Fruit fly (Drosophila melanogaster): ENCODE data around the gene Hsp26.

The Hsp26 gene

DNA sequence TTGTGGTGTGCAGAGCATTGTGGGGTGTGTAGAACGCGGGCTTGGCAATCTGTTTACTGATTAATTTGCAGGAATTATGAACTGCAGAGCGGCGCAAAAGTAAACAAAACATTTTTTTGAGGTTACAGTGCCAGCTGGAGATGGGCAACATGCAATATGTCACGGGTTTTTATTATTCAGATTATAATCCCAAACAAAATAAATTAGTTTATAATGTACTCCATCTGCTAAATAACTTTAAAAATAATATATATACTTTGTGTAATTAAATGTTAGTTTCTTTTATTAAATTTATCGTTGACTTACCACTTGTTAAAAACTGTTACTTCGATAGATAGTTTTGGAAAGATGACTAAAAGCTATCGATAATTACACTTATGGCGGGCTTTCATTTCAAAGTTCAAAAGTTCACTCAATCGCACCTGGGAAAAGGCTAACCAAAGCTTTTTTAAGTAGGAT, 6.3 kb downstream of the Hsp26 start, which contains the start of gene Fdx1 (continued):
- no peak for TF ChIP-seq CG12104 (GFP tag; optimal IDR thresholded peaks at IDR 0.05)
- TF ChIP-seq Camta (GFP tag; optimal IDR thresholded peaks at IDR 0.05) = no peak
- TF ChIP-seq MBD-R2 (GFP tag; IDR thresholded peaks at IDR 0.05) = peak; percentile 70
- no peak for TF ChIP-seq CG9876 (GFP tag; optimal IDR thresholded peaks at IDR 0.05)
- peak; percentile 55 for TF ChIP-seq CoRest (tag; optimal IDR thresholded peaks at IDR 0.05)
- TF ChIP-seq Med (GFP tag) = peak; percentile 66
- peak; percentile 53; the same call in 2 of the 3 replicates for TF ChIP-seq knrl (GFP tag; IDR thresholded peaks at IDR 0.05; ENCODE audit: partially characterized antibody)
- no peak for TF ChIP-seq CkIIα-i1 (GFP tag; IDR thresholded peaks at IDR 0.05)
- TF ChIP-seq croc (GFP tag; conservative IDR thresholded peaks at IDR 0.05) = no peak
- TF ChIP-seq CG31224 (GFP tag; IDR thresholded peaks at IDR 0.05) = no peak
- TF ChIP-seq rib (GFP tag; IDR thresholded peaks at IDR 0.05) = no peak
- no peak for TF ChIP-seq nom (GFP tag; optimal IDR thresholded peaks at IDR 0.05)
- TF ChIP-seq gcm (GFP tag; optimal IDR thresholded peaks at IDR 0.05) = peak; percentile 22
- no peak for TF ChIP-seq zen (tag; optimal IDR thresholded peaks at IDR 0.05)
- no peak for TF ChIP-seq maf-S (GFP tag; optimal IDR thresholded peaks at IDR 0.05)
- no peak for TF ChIP-seq Antp (GFP tag; optimal IDR thresholded peaks at IDR 0.05)
- TF ChIP-seq CG3407 (GFP tag; optimal IDR thresholded peaks at IDR 0.05) = no peak
- no peak for TF ChIP-seq HmgD (GFP tag; optimal IDR thresholded peaks at IDR 0.05)
- no peak for TF ChIP-seq bowl (GFP tag; IDR thresholded peaks at IDR 0.05)
- TF ChIP-seq CG31441 (GFP tag; IDR thresholded peaks at IDR 0.05) = peak; percentile 52
- TF ChIP-seq CG13775 (GFP tag; optimal IDR thresholded peaks at IDR 0.05) = peak; percentile 27
- peak; percentile 48 for TF ChIP-seq CG13296 (GFP tag; optimal IDR thresholded peaks at IDR 0.05)
- TF ChIP-seq zf30C (GFP tag; optimal IDR thresholded peaks at IDR 0.05) = no peak
- TF ChIP-seq CG6854 (GFP tag; optimal IDR thresholded peaks at IDR 0.05) = no peak
- TF ChIP-seq H2.0 (GFP tag; IDR thresholded peaks at IDR 0.05) = peak; percentile 47; the same call in 1 of the 2 replicates
- TF ChIP-seq E2f2 (GFP tag; IDR thresholded peaks at IDR 0.05) = peak; percentile 90
- TF ChIP-seq pum (GFP tag; optimal IDR thresholded peaks at IDR 0.05) = no peak
- no peak for TF ChIP-seq CG16863 (GFP tag; optimal IDR thresholded peaks at IDR 0.05)
- TF ChIP-seq MESR4 (GFP tag; optimal IDR thresholded peaks at IDR 0.05) = peak; percentile 12
- TF ChIP-seq dimm (GFP tag; IDR thresholded peaks at IDR 0.05) = no peak
- no peak for TF ChIP-seq tup (GFP tag; optimal IDR thresholded peaks at IDR 0.05)
- no peak for TF ChIP-seq psq (GFP tag; optimal IDR thresholded peaks at IDR 0.05)
- TF ChIP-seq Abd-B (GFP tag; optimal IDR thresholded peaks at IDR 0.05) = no peak
- TF ChIP-seq CG16815 (GFP tag; optimal IDR thresholded peaks at IDR 0.05) = no peak
- TF ChIP-seq CG7786 (GFP tag; optimal IDR thresholded peaks at IDR 0.05) = no peak
- TF ChIP-seq D (optimal IDR thresholded peaks at IDR 0.05) = no peak
- TF ChIP-seq D (GFP tag; optimal IDR thresholded peaks at IDR 0.05) = no peak
- TF ChIP-seq HLH4C (GFP tag; IDR thresholded peaks at IDR 0.05; ENCODE audit: partially characterized antibody) = peak; percentile 73
- no peak; the same call in 3 of the 4 replicates for TF ChIP-seq Gug (GFP tag; IDR thresholded peaks at IDR 0.05)
- TF ChIP-seq chn (GFP tag; optimal IDR thresholded peaks at IDR 0.05) = no peak
- TF ChIP-seq CG17186 (GFP tag; optimal IDR thresholded peaks at IDR 0.05) = no peak
- TF ChIP-seq ATbp (GFP tag; optimal IDR thresholded peaks at IDR 0.05) = no peak
- no peak for TF ChIP-seq wor (GFP tag; IDR thresholded peaks at IDR 0.05)
- no peak for TF ChIP-seq Poxn (GFP tag; IDR thresholded peaks at IDR 0.05)
- no peak for TF ChIP-seq slp2 (GFP tag; optimal IDR thresholded peaks at IDR 0.05)
- TF ChIP-seq HmgZ (tag; optimal IDR thresholded peaks at IDR 0.05) = peak; percentile 49
- TF ChIP-seq Sry-δ (GFP tag; optimal IDR thresholded peaks at IDR 0.05) = peak; percentile 70
- TF ChIP-seq Dip2 (GFP tag; IDR thresholded peaks at IDR 0.05) = no peak
- no peak for TF ChIP-seq Stat92E (GFP tag; optimal IDR thresholded peaks at IDR 0.05)
- no peak for TF ChIP-seq CG2889 (GFP tag; IDR thresholded peaks at IDR 0.05)
- TF ChIP-seq CG8290 (GFP tag; optimal IDR thresholded peaks at IDR 0.05) = peak; percentile 0
- no peak for TF ChIP-seq CG8290 (tag; optimal IDR thresholded peaks at IDR 0.05)
- no peak for TF ChIP-seq CG1792 (GFP tag; optimal IDR thresholded peaks at IDR 0.05)
